Fruit fly (Drosophila melanogaster): ENCODE measurements around the gene Mrm2.

DNA sequence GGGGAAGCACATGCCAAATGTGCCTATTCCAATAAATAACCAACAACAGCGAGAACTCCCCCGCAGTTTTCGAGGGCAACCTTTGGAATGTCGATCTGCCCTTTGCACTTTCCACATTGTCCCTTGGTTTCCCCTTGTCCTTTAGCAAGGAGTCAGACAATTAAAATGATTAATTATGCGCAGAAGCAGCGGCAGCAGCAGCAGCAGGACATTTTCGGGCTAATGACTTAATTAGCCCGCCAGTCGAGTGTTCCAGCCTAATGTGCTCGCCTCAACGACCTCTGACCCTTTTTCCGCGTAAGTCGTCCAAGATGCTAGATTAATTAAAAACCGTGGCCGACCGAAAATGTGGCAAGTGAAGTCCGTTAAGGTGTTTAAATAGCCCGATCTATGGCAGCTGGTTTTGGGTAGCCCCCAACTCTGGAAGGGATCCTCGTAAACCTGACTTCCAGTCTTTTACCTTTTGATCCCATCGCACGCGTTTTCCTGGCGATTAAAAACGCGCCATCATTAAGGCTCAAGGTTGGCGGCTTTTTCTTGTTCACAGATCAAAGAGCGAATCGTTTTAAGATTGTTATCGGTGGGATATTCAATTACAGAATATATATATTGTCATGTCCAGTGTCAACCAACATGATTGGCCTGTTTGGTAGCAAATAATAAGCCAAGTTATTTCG, 22.3 kb upstream of the Mrm2 start:
- TF ChIP-seq CG8478 (optimal IDR thresholded peaks at IDR 0.05) (no peak), CTCF (optimal IDR thresholded peaks at IDR 0.05) (no peak)
